Worm (Caenorhabditis elegans) whole organism, young adult: ENCODE results near the gene evl-20.

Experiments used
- F10E7.11 ChIP-seq: sonication (generic microtip); optimal IDR thresholded peaks from 2 replicates; lab custom pipeline; 2017; ENCODE audit warnings: mild to moderate bottlenecking, missing genetic modification characterization, moderate library complexity, missing compliant biosample characterization
- F33H1.4 ChIP-seq: fragments of 200-800 bp; sonication (Bioruptor generic); IDR thresholded peaks from 2 replicates; pipeline ENCODE4 v1.3.6; 2022; ENCODE audit warnings: missing genetic modification reagents, missing genetic modification characterization, missing compliant biosample characterization
- F37B4.10 ChIP-seq: fragments of 200-800 bp; sonication (Bioruptor generic); IDR thresholded peaks from 2 replicates; pipeline ENCODE4 v1.3.6; 2022; ENCODE audit warnings: missing genetic modification characterization, missing compliant biosample characterization
- F55B11.4 ChIP-seq: sonication (generic microtip); optimal IDR thresholded peaks from 2 replicates; lab custom pipeline; 2016; ENCODE audit warnings: missing compliant biosample characterization, missing genetic modification characterization, borderline replicate concordance; ENCODE audit not compliant: insufficient read depth
- F57A8.1 ChIP-seq: fragments of 200-800 bp; sonication (Bioruptor generic); optimal IDR thresholded peaks from 2 replicates; lab custom pipeline; 2018; ENCODE audit warnings: mild to moderate bottlenecking, missing genetic modification characterization, moderate library complexity, missing compliant biosample characterization
- T07F8.4 ChIP-seq: sonication (generic microtip); optimal IDR thresholded peaks from 2 replicates; lab custom pipeline; 2016; ENCODE audit warnings: mild to moderate bottlenecking, missing genetic modification characterization, moderate library complexity, missing compliant biosample characterization
- Y53G8AR.9 ChIP-seq: fragments of 200-800 bp; sonication (Bioruptor generic); conservative IDR thresholded peaks from 2 replicates; pipeline ENCODE4 v1.3.6; 2022; ENCODE audit warnings: missing genetic modification reagents, missing genetic modification characterization, missing compliant biosample characterization
- Y67H2A.10 ChIP-seq: fragments of 200-800 bp; sonication (Bioruptor generic); conservative IDR thresholded peaks from 2 replicates; pipeline ENCODE4 v1.3.6; 2022; ENCODE audit warnings: missing genetic modification reagents, missing genetic modification characterization, missing compliant biosample characterization
- ama-1 ChIP-seq, 3 experiments: fragments of 150-350 bp in 1 of 3; sonication (generic microtip) in 2 of 3; optimal IDR thresholded peaks; 2 replicates each; lab custom pipeline; 2014 to 2018; ENCODE audit warnings: missing biosample characterization in 2 of 3, missing genetic modification characterization in 2 of 3, missing genetic modification reagents in 2 of 3
- athp-1 ChIP-seq: sonication (generic microtip); optimal IDR thresholded peaks from 2 replicates; lab custom pipeline; 2017; ENCODE audit warnings: mild to moderate bottlenecking, missing genetic modification characterization, missing compliant biosample characterization
- attf-3 ChIP-seq: fragments of 200-800 bp; sonication (Bioruptor generic); conservative IDR thresholded peaks from 2 replicates; pipeline ENCODE4 v1.3.6; 2022; ENCODE audit warnings: missing genetic modification reagents, missing genetic modification characterization, missing compliant biosample characterization
- attf-6 ChIP-seq: fragments of 200-800 bp; sonication (Bioruptor generic); IDR thresholded peaks from 2 replicates; pipeline ENCODE4 v1.3.6; 2022; ENCODE audit warnings: missing genetic modification reagents, missing genetic modification characterization, missing compliant biosample characterization
- ccch-3 ChIP-seq: fragments of 200-800 bp; sonication (Bioruptor generic); optimal IDR thresholded peaks from 2 replicates; lab custom pipeline; 2018; ENCODE audit warnings: mild to moderate bottlenecking, missing genetic modification characterization, missing compliant biosample characterization
- ceh-100 ChIP-seq: fragments of 200-800 bp; sonication (Bioruptor generic); IDR thresholded peaks from 2 replicates; pipeline ENCODE4 v1.3.6; 2022; ENCODE audit warnings: missing genetic modification reagents, missing genetic modification characterization, missing compliant biosample characterization
- ceh-27 ChIP-seq: fragments of 200-800 bp; sonication (Bioruptor generic); optimal IDR thresholded peaks from 2 replicates; lab custom pipeline; 2018; ENCODE audit warnings: mild to moderate bottlenecking, missing genetic modification characterization, moderate library complexity, missing compliant biosample characterization
- ceh-40 ChIP-seq: fragments of 200-800 bp; sonication (Bioruptor generic); IDR thresholded peaks from 2 replicates; pipeline ENCODE4 v1.3.6; 2022; ENCODE audit warnings: missing genetic modification characterization, missing compliant biosample characterization
- chd-7 ChIP-seq: sonication (generic microtip); optimal IDR thresholded peaks from 2 replicates; lab custom pipeline; 2016; ENCODE audit warnings: mild to moderate bottlenecking, missing genetic modification characterization, moderate library complexity, missing compliant biosample characterization
- dox-1 ChIP-seq: fragments of 200-800 bp; sonication (Bioruptor generic); IDR thresholded peaks from 2 replicates; pipeline ENCODE4 v1.3.6; 2022; ENCODE audit warnings: missing genetic modification reagents, missing genetic modification characterization, missing compliant biosample characterization
- dpff-1 ChIP-seq: sonication (generic microtip); optimal IDR thresholded peaks from 2 replicates; lab custom pipeline; 2017; ENCODE audit warnings: mild to moderate bottlenecking, missing genetic modification characterization, missing compliant biosample characterization
- dpl-1 ChIP-seq: fragments of 150-350 bp; optimal IDR thresholded peaks from 2 replicates; lab custom pipeline; 2014; ENCODE audit warnings: missing biosample characterization, missing genetic modification reagents, missing genetic modification characterization
- egrh-3 ChIP-seq: fragments of 200-800 bp; sonication (Bioruptor generic); IDR thresholded peaks from 2 replicates; pipeline ENCODE4 v1.3.6; 2022; ENCODE audit warnings: missing genetic modification reagents, missing genetic modification characterization, missing compliant biosample characterization
- ekl-4 ChIP-seq: fragments of 200-800 bp; sonication (Bioruptor generic); IDR thresholded peaks from 2 replicates; pipeline ENCODE4 v1.3.6; 2022; ENCODE audit warnings: missing genetic modification reagents, missing genetic modification characterization, missing compliant biosample characterization
- ets-4 ChIP-seq: fragments of 200-800 bp; sonication (Bioruptor generic); optimal IDR thresholded peaks from 2 replicates; lab custom pipeline; 2018; ENCODE audit warnings: mild to moderate bottlenecking, missing genetic modification characterization, missing compliant biosample characterization
- hmg-1.2 ChIP-seq: fragments of 200-800 bp; sonication (Bioruptor generic); IDR thresholded peaks from 2 replicates; pipeline ENCODE4 v1.3.6; 2022; ENCODE audit warnings: missing genetic modification reagents, missing genetic modification characterization, missing compliant biosample characterization
- let-607 ChIP-seq, 2 experiments: fragments of 200-800 bp in 1 of 2; sonication (Bioruptor generic) in 1 of 2; sonication (generic microtip) in 1 of 2; optimal IDR thresholded peaks; 2 replicates each; lab custom pipeline; 2016 to 2018; ENCODE audit warnings: mild to moderate bottlenecking in 2 of 2, missing compliant biosample characterization in 2 of 2, missing genetic modification characterization in 2 of 2, moderate library complexity in 2 of 2, missing genotype in 1 of 2
- lin-35 ChIP-seq, 3 experiments: fragments of 150-350 bp in 2 of 3; sonication (generic microtip) in 1 of 3; optimal IDR thresholded peaks; 2 replicates each; lab custom pipeline; 2014 to 2018; ENCODE audit warnings: missing biosample characterization in 3 of 3, missing genetic modification characterization in 3 of 3, missing genetic modification reagents in 3 of 3
- lin-54 ChIP-seq: fragments of 200-800 bp; sonication (Bioruptor generic); optimal IDR thresholded peaks from 2 replicates; lab custom pipeline; 2018; ENCODE audit warnings: mild to moderate bottlenecking, missing genetic modification characterization, missing compliant biosample characterization
- lsl-1 ChIP-seq: fragments of 200-800 bp; sonication (Bioruptor generic); optimal IDR thresholded peaks from 2 replicates; lab custom pipeline; 2018; ENCODE audit warnings: mild to moderate bottlenecking, missing genetic modification characterization, moderate library complexity, missing compliant biosample characterization
- madf-10 ChIP-seq: sonication (generic microtip); optimal IDR thresholded peaks from 2 replicates; lab custom pipeline; 2016; ENCODE audit warnings: mild to moderate bottlenecking, missing genetic modification characterization, missing compliant biosample characterization
- madf-3 ChIP-seq: fragments of 200-800 bp; sonication (Bioruptor generic); IDR thresholded peaks from 2 replicates; pipeline ENCODE4 v1.3.6; 2022; ENCODE audit warnings: missing genetic modification reagents, missing genetic modification characterization, missing compliant biosample characterization
- madf-8 ChIP-seq: fragments of 200-800 bp; sonication (Bioruptor generic); conservative IDR thresholded peaks from 2 replicates; pipeline ENCODE4 v1.3.6; 2022; ENCODE audit warnings: missing genetic modification reagents, missing genetic modification characterization, missing compliant biosample characterization
- mcd-1 ChIP-seq: fragments of 200-800 bp; sonication (Bioruptor generic); IDR thresholded peaks from 2 replicates; pipeline ENCODE4 v1.3.6; 2022; ENCODE audit warnings: missing genetic modification reagents, missing genetic modification characterization, missing compliant biosample characterization
- mel-28 ChIP-seq: sonication (generic microtip); optimal IDR thresholded peaks from 2 replicates; lab custom pipeline; 2016; ENCODE audit warnings: borderline replicate concordance, mild to moderate bottlenecking, missing genetic modification characterization, missing compliant biosample characterization
- nfya-2 ChIP-seq: fragments of 200-800 bp; sonication (Bioruptor generic); IDR thresholded peaks from 2 replicates; pipeline ENCODE4 v1.3.6; 2022; ENCODE audit warnings: missing genetic modification reagents, missing genetic modification characterization, missing compliant biosample characterization
- nfyb-1 ChIP-seq: fragments of 200-800 bp; sonication (Bioruptor generic); IDR thresholded peaks from 2 replicates; pipeline ENCODE4 v1.3.6; 2022; ENCODE audit warnings: missing genetic modification reagents, missing genetic modification characterization, missing compliant biosample characterization
- nhr-120 ChIP-seq: fragments of 200-800 bp; sonication (Bioruptor generic); IDR thresholded peaks from 2 replicates; pipeline ENCODE4 v1.3.6; 2022; ENCODE audit warnings: missing genetic modification characterization, missing compliant biosample characterization
- nhr-27 ChIP-seq: fragments of 200-800 bp; sonication (Bioruptor generic); optimal IDR thresholded peaks from 2 replicates; lab custom pipeline; 2018; ENCODE audit warnings: mild to moderate bottlenecking, missing genetic modification characterization, moderate library complexity, missing compliant biosample characterization
- pbrm-1 ChIP-seq: fragments of 200-800 bp; sonication (Bioruptor generic); IDR thresholded peaks from 2 replicates; pipeline ENCODE4 v1.3.6; 2022; ENCODE audit warnings: missing genetic modification reagents, missing genetic modification characterization, missing compliant biosample characterization
- rec-8 ChIP-seq, 2 experiments: sonication (generic microtip); optimal IDR thresholded peaks; 2 replicates each; lab custom pipeline; 2016; ENCODE audit warnings: mild to moderate bottlenecking in 2 of 2, missing genetic modification characterization in 2 of 2, missing genetic modification reagents in 2 of 2, missing genotype in 2 of 2, missing biosample characterization in 1 of 2, missing compliant biosample characterization in 1 of 2, moderate library complexity in 1 of 2
- snpc-4 ChIP-seq, 5 experiments: fragments of 150-350 bp in 1 of 5; sonication (generic microtip) in 4 of 5; optimal IDR thresholded peaks; 2 replicates each; lab custom pipeline; 2014 to 2018; ENCODE audit warnings: missing genetic modification characterization in 5 of 5, missing biosample characterization in 3 of 5, antibody characterized with exemption in 2 of 5, mild to moderate bottlenecking in 2 of 5, missing compliant biosample characterization in 2 of 5, missing genotype in 2 of 5, moderate library complexity in 2 of 5, missing genetic modification reagents in 1 of 5
- somi-1 ChIP-seq: fragments of 200-800 bp; sonication (Bioruptor generic); optimal IDR thresholded peaks from 2 replicates; lab custom pipeline; 2018; ENCODE audit warnings: mild to moderate bottlenecking, missing genetic modification characterization, missing compliant biosample characterization
- tlf-1 ChIP-seq: fragments of 200-800 bp; sonication (Bioruptor generic); optimal IDR thresholded peaks from 2 replicates; lab custom pipeline; 2018; ENCODE audit warnings: mild to moderate bottlenecking, missing genetic modification characterization, missing compliant biosample characterization
- unc-62 ChIP-seq: fragments of 150-350 bp; optimal IDR thresholded peaks from 2 replicates; lab custom pipeline; 2014; ENCODE audit warnings: missing biosample characterization, missing genetic modification reagents, missing genetic modification characterization
- ztf-25 ChIP-seq: fragments of 200-800 bp; sonication (Bioruptor generic); IDR thresholded peaks from 2 replicates; pipeline ENCODE4 v1.3.6; 2022; ENCODE audit warnings: missing genetic modification reagents, missing genetic modification characterization, missing compliant biosample characterization
- ztf-28 ChIP-seq: fragments of 200-800 bp; sonication (Bioruptor generic); IDR thresholded peaks from 2 replicates; pipeline ENCODE4 v1.3.6; 2022; ENCODE audit warnings: missing genetic modification reagents, missing genetic modification characterization, missing compliant biosample characterization
- ztf-6 ChIP-seq: fragments of 200-800 bp; sonication (Bioruptor generic); IDR thresholded peaks from 2 replicates; pipeline ENCODE4 v1.3.6; 2022; ENCODE audit warnings: missing genetic modification reagents, missing genetic modification characterization, missing compliant biosample characterization

The evl-20 gene

ce11 chrII:8441519-8441918 is 2.6 kb upstream of the evl-20 start (continued):
- TF ChIP-seq ztf-28 (GFP tag; lab: Robert Waterston, UW) (0 out of 2 replicates have a peak, but pooled peaks have one; percentile 25), nfyb-1 (GFP tag; lab: Robert Waterston, UW) (peak; percentile 61), chd-7 (tag; lab: Kevin White, UChicago) (peak; percentile 61), F33H1.4 (GFP tag; lab: Robert Waterston, UW) (peak; percentile 49), dox-1 (GFP tag; lab: Robert Waterston, UW) (0 out of 2 replicates have a peak, but pooled peaks have one; percentile 27), madf-8 (GFP tag; lab: Robert Waterston, UW) (no peak; the same call in 1 of the 2 replicates), F57A8.1 (GFP tag; lab: Kevin White, UChicago) (peak; percentile 83), madf-10 (tag; lab: Kevin White, UChicago) (peak; percentile 27), ekl-4 (GFP tag; lab: Robert Waterston, UW) (peak; percentile 86), ceh-40 (GFP tag; lab: Robert Waterston, UW) (peak; percentile 76), dpl-1 (GFP tag; lab: Kevin White, UChicago) (no peak), attf-6 (GFP tag; lab: Robert Waterston, UW) (peak; percentile 69; the same call in 1 of the 2 replicates), tlf-1 (GFP tag; lab: Kevin White, UChicago) (peak; percentile 41), ztf-25 (peak; percentile 86; the same call in 1 of the 2 replicates), egrh-3 (GFP tag; lab: Robert Waterston, UW) (no peak), T07F8.4 (peak; percentile 68), Y53G8AR.9 (GFP tag; lab: Robert Waterston, UW) (peak; percentile 93), nhr-27 (tag; lab: Kevin White, UChicago) (peak; percentile 95), unc-62 (GFP tag; lab: Kevin White, UChicago) (no peak), F55B11.4 (tag; lab: Kevin White, UChicago) (peak; percentile 15), F37B4.10 (GFP tag; lab: Robert Waterston, UW) (0 out of 2 replicates have a peak, but pooled peaks have one; percentile 75), lin-54 (peak; percentile 66), ama-1 (optimal IDR thresholded peaks at IDR 0.05; lab: Kevin White, UChicago) (no peak), ama-1 (GFP tag; optimal IDR thresholded peaks at IDR 0.05; lab: Kevin White, UChicago) (peak; percentile 87 to 91), ets-4 (GFP tag; lab: Kevin White, UChicago) (no peak), lsl-1 (GFP tag; lab: Kevin White, UChicago) (peak; percentile 44), lin-35 (GFP tag; optimal IDR thresholded peaks at IDR 0.05; lab: Kevin White, UChicago) (peak in 1 of 3 experiments; percentile 56), ceh-100 (GFP tag; lab: Robert Waterston, UW) (0 out of 2 replicates have a peak, but pooled peaks have one; percentile 41), hmg-1.2 (peak; percentile 73), mel-28 (tag; lab: Kevin White, UChicago) (no peak), F10E7.11 (peak; percentile 90), nhr-120 (GFP tag; lab: Robert Waterston, UW) (peak; percentile 98), ztf-6 (GFP tag; lab: Robert Waterston, UW) (peak; percentile 65; the same call in 1 of the 2 replicates), mcd-1 (GFP tag; lab: Robert Waterston, UW) (peak; percentile 53; the same call in 1 of the 2 replicates), attf-3 (GFP tag; lab: Robert Waterston, UW) (no peak), pbrm-1 (GFP tag; lab: Robert Waterston, UW) (peak; percentile 63), ceh-27 (GFP tag; lab: Kevin White, UChicago) (peak; percentile 34), dpff-1 (tag; lab: Kevin White, UChicago) (peak; percentile 87), let-607 (tag; optimal IDR thresholded peaks at IDR 0.05; lab: Kevin White, UChicago) (peak; percentile 32 to 36), somi-1 (GFP tag; lab: Kevin White, UChicago) (peak; percentile 46), athp-1 (tag; lab: Kevin White, UChicago) (peak; percentile 90), snpc-4 (GFP tag; optimal IDR thresholded peaks at IDR 0.05; lab: Kevin White, UChicago) (peak; percentile 59), snpc-4 (tag; optimal IDR thresholded peaks at IDR 0.05; lab: Kevin White, UChicago) (peak in 2 of 4 experiments; percentile 26 to 60), rec-8 (tag; optimal IDR thresholded peaks at IDR 0.05; lab: Kevin White, UChicago) (peak; percentile 80 to 92), nfya-2 (GFP tag; lab: Robert Waterston, UW) (no peak), Y67H2A.10 (GFP tag; lab: Robert Waterston, UW) (no peak), ccch-3 (GFP tag; lab: Kevin White, UChicago) (no peak), madf-3 (GFP tag; lab: Robert Waterston, UW) (0 out of 2 replicates have a peak, but pooled peaks have one; percentile 74)
